Worm (Caenorhabditis elegans) whole organism, young adult: ENCODE data around the gene T21B10.3.

Experiments
- B0019.2 ChIP-seq: fragments of 200-800 bp; sonication (Bioruptor generic); conservative IDR thresholded peaks from 2 replicates; pipeline ENCODE4 v1.3.6; 2022; ENCODE audit warnings: missing genetic modification reagents, missing genetic modification characterization, missing compliant biosample characterization
- C17E4.6 ChIP-seq: fragments of 200-800 bp; sonication (Bioruptor generic); IDR thresholded peaks from 2 replicates; pipeline ENCODE4 v1.3.6; 2022; ENCODE audit warnings: missing genetic modification reagents, missing genetic modification characterization, missing compliant biosample characterization
- F33H1.4 ChIP-seq: fragments of 200-800 bp; sonication (Bioruptor generic); IDR thresholded peaks from 2 replicates; pipeline ENCODE4 v1.3.6; 2022; ENCODE audit warnings: missing genetic modification reagents, missing genetic modification characterization, missing compliant biosample characterization
- F39B2.1 ChIP-seq: fragments of 200-800 bp; sonication (Bioruptor generic); IDR thresholded peaks from 2 replicates; pipeline ENCODE4 v1.3.6; 2022; ENCODE audit warnings: missing genetic modification reagents, missing genetic modification characterization, missing compliant biosample characterization
- F52B5.7 ChIP-seq: sonication (generic microtip); optimal IDR thresholded peaks from 2 replicates; lab custom pipeline; 2016; ENCODE audit warnings: mild to moderate bottlenecking, missing genetic modification characterization, missing compliant biosample characterization
- F57C9.4 ChIP-seq: sonication (generic microtip); optimal IDR thresholded peaks from 2 replicates; lab custom pipeline; 2017; ENCODE audit warnings: mild to moderate bottlenecking, missing genetic modification characterization, missing compliant biosample characterization
- K12H6.12 ChIP-seq: fragments of 200-800 bp; sonication (Bioruptor generic); optimal IDR thresholded peaks from 2 replicates; lab custom pipeline; 2018; ENCODE audit warnings: mild to moderate bottlenecking, missing genetic modification characterization, missing compliant biosample characterization
- T26A5.8 ChIP-seq: sonication (generic microtip); optimal IDR thresholded peaks from 2 replicates; lab custom pipeline; 2016; ENCODE audit warnings: missing genetic modification characterization, missing compliant biosample characterization
- Y95B8A.8 ChIP-seq: fragments of 200-800 bp; sonication (Bioruptor generic); IDR thresholded peaks from 2 replicates; pipeline ENCODE4 v1.3.6; 2022; ENCODE audit warnings: missing genetic modification reagents, missing genetic modification characterization, missing compliant biosample characterization
- ama-1 ChIP-seq, 3 experiments: fragments of 150-350 bp in 1 of 3; sonication (generic microtip) in 2 of 3; optimal IDR thresholded peaks; 2 replicates each; lab custom pipeline; 2014 to 2018; ENCODE audit warnings: missing biosample characterization in 2 of 3, missing genetic modification characterization in 2 of 3, missing genetic modification reagents in 2 of 3
- aptf-3 ChIP-seq: fragments of 200-800 bp; sonication (Bioruptor generic); IDR thresholded peaks from 2 replicates; pipeline ENCODE4 v1.3.6; 2022; ENCODE audit warnings: missing genetic modification characterization, missing compliant biosample characterization
- cebp-1 ChIP-seq, 2 experiments: fragments of 200-800 bp in 1 of 2; sonication (Bioruptor generic) in 1 of 2; sonication (generic microtip) in 1 of 2; IDR thresholded peaks in 1 of 2; optimal IDR thresholded peaks in 1 of 2; 2 replicates each; pipeline versions ENCODE4 v1.3.6 to Lab custom; 2017 to 2022; ENCODE audit warnings: missing compliant biosample characterization in 2 of 2, missing genetic modification characterization in 2 of 2, mild to moderate bottlenecking in 1 of 2, missing genetic modification reagents in 1 of 2, moderate library complexity in 1 of 2
- cebp-2 ChIP-seq: fragments of 200-800 bp; sonication (Bioruptor generic); IDR thresholded peaks from 2 replicates; pipeline ENCODE4 v1.3.6; 2022; ENCODE audit warnings: missing genetic modification characterization, missing compliant biosample characterization
- chd-7 ChIP-seq: sonication (generic microtip); optimal IDR thresholded peaks from 2 replicates; lab custom pipeline; 2016; ENCODE audit warnings: mild to moderate bottlenecking, missing genetic modification characterization, moderate library complexity, missing compliant biosample characterization
- efl-1 ChIP-seq: fragments of 150-350 bp; optimal IDR thresholded peaks from 2 replicates; lab custom pipeline; 2014; ENCODE audit warnings: missing biosample characterization, missing genetic modification reagents, missing genetic modification characterization
- egl-44 ChIP-seq: fragments of 200-800 bp; sonication (Bioruptor generic); IDR thresholded peaks from 2 replicates; pipeline ENCODE4 v1.3.6; 2022; ENCODE audit warnings: missing genetic modification reagents, missing genetic modification characterization, missing compliant biosample characterization
- ekl-4 ChIP-seq: fragments of 200-800 bp; sonication (Bioruptor generic); IDR thresholded peaks from 2 replicates; pipeline ENCODE4 v1.3.6; 2022; ENCODE audit warnings: missing genetic modification reagents, missing genetic modification characterization, missing compliant biosample characterization
- him-1 ChIP-seq: sonication (generic microtip); optimal IDR thresholded peaks from 2 replicates; lab custom pipeline; 2016; ENCODE audit warnings: missing genotype, missing genetic modification reagents, missing genetic modification characterization, missing compliant biosample characterization
- hlh-12 ChIP-seq: sonication (generic microtip); optimal IDR thresholded peaks from 2 replicates; lab custom pipeline; 2016; ENCODE audit warnings: missing genetic modification characterization, missing compliant biosample characterization
- hlh-26 ChIP-seq: fragments of 200-800 bp; sonication (Bioruptor generic); conservative IDR thresholded peaks from 2 replicates; pipeline ENCODE4 v1.3.6; 2022; ENCODE audit warnings: missing genetic modification reagents, missing genetic modification characterization, missing compliant biosample characterization
- hmg-1.2 ChIP-seq: fragments of 200-800 bp; sonication (Bioruptor generic); IDR thresholded peaks from 2 replicates; pipeline ENCODE4 v1.3.6; 2022; ENCODE audit warnings: missing genetic modification reagents, missing genetic modification characterization, missing compliant biosample characterization
- hmg-20 ChIP-seq: fragments of 200-800 bp; sonication (Bioruptor generic); IDR thresholded peaks from 2 replicates; pipeline ENCODE4 v1.3.6; 2022; ENCODE audit warnings: missing genetic modification reagents, missing genetic modification characterization, missing compliant biosample characterization
- lin-26 ChIP-seq: fragments of 200-800 bp; sonication (Bioruptor generic); IDR thresholded peaks from 2 replicates; pipeline ENCODE4 v1.3.6; 2022; ENCODE audit warnings: missing genetic modification reagents, missing genetic modification characterization, missing compliant biosample characterization
- lir-1 ChIP-seq: fragments of 200-800 bp; sonication (Bioruptor generic); conservative IDR thresholded peaks from 2 replicates; pipeline ENCODE4 v1.3.6; 2022; ENCODE audit warnings: missing genetic modification reagents, missing genetic modification characterization, missing compliant biosample characterization
- mes-4 ChIP-seq: sonication (generic microtip); optimal IDR thresholded peaks from 2 replicates; lab custom pipeline; 2016; ENCODE audit warnings: missing genotype, missing genetic modification characterization, missing compliant biosample characterization
- nfyb-1 ChIP-seq: fragments of 200-800 bp; sonication (Bioruptor generic); IDR thresholded peaks from 2 replicates; pipeline ENCODE4 v1.3.6; 2022; ENCODE audit warnings: missing genetic modification reagents, missing genetic modification characterization, missing compliant biosample characterization
- nhr-179 ChIP-seq: sonication (generic microtip); optimal IDR thresholded peaks from 2 replicates; lab custom pipeline; 2016; ENCODE audit warnings: mild to moderate bottlenecking, missing genetic modification characterization, missing compliant biosample characterization
- nhr-80 ChIP-seq: sonication (generic microtip); optimal IDR thresholded peaks from 2 replicates; lab custom pipeline; 2016; ENCODE audit warnings: missing genetic modification characterization, missing compliant biosample characterization
- rec-8 ChIP-seq, 2 experiments: sonication (generic microtip); optimal IDR thresholded peaks; 2 replicates each; lab custom pipeline; 2016; ENCODE audit warnings: mild to moderate bottlenecking in 2 of 2, missing genetic modification characterization in 2 of 2, missing genetic modification reagents in 2 of 2, missing genotype in 2 of 2, missing biosample characterization in 1 of 2, missing compliant biosample characterization in 1 of 2, moderate library complexity in 1 of 2
- snpc-1.1 ChIP-seq: sonication (generic microtip); optimal IDR thresholded peaks from 2 replicates; lab custom pipeline; 2017; ENCODE audit warnings: missing genetic modification characterization, mild to moderate bottlenecking, missing compliant biosample characterization, antibody characterized with exemption, moderate library complexity, missing genotype, missing genetic modification reagents; ENCODE audit not compliant: insufficient read depth
- snpc-1.3 ChIP-seq: sonication (generic microtip); optimal IDR thresholded peaks from 2 replicates; lab custom pipeline; 2017; ENCODE audit warnings: missing genetic modification characterization, mild to moderate bottlenecking, missing compliant biosample characterization, antibody characterized with exemption, moderate library complexity, missing genotype, missing genetic modification reagents; ENCODE audit not compliant: insufficient read depth
- snpc-3.4 ChIP-seq: sonication (generic microtip); optimal IDR thresholded peaks from 2 replicates; lab custom pipeline; 2017; ENCODE audit warnings: missing genetic modification characterization, mild to moderate bottlenecking, missing compliant biosample characterization, antibody characterized with exemption, moderate library complexity, missing genotype, missing genetic modification reagents
- sptf-2 ChIP-seq: fragments of 200-800 bp; sonication (Bioruptor generic); optimal IDR thresholded peaks from 2 replicates; lab custom pipeline; 2018; ENCODE audit warnings: mild to moderate bottlenecking, missing genetic modification characterization, missing compliant biosample characterization
- unc-62 ChIP-seq: fragments of 150-350 bp; optimal IDR thresholded peaks from 2 replicates; lab custom pipeline; 2014; ENCODE audit warnings: missing biosample characterization, missing genetic modification reagents, missing genetic modification characterization
- ztf-25 ChIP-seq: fragments of 200-800 bp; sonication (Bioruptor generic); IDR thresholded peaks from 2 replicates; pipeline ENCODE4 v1.3.6; 2022; ENCODE audit warnings: missing genetic modification reagents, missing genetic modification characterization, missing compliant biosample characterization
- ztf-26 ChIP-seq: sonication (generic microtip); optimal IDR thresholded peaks from 2 replicates; lab custom pipeline; 2017; ENCODE audit warnings: missing genetic modification characterization, missing compliant biosample characterization

Gene T21B10.3

ce11 chrII:8920315-8920714 lies 13.9 kb upstream of the T21B10.3 start:
- TF ChIP-seq T26A5.8 (no peak), cebp-1 (GFP tag; IDR thresholded peaks at IDR 0.05; lab: Robert Waterston, UW) (no peak), cebp-1 (tag; optimal IDR thresholded peaks at IDR 0.05; lab: Kevin White, UChicago) (peak; percentile 75), lir-1 (no peak)

- TF ChIP-seq aptf-3 (GFP tag; lab: Robert Waterston, UW), result no peak
- no peak for TF ChIP-seq unc-62 (GFP tag; lab: Kevin White, UChicago)
- no peak for TF ChIP-seq him-1 (tag; lab: Kevin White, UChicago)
- TF ChIP-seq nfyb-1 (GFP tag; lab: Robert Waterston, UW), result no peak
- TF ChIP-seq F33H1.4 (GFP tag; lab: Robert Waterston, UW), result no peak
- TF ChIP-seq cebp-2 (GFP tag; lab: Robert Waterston, UW), result no peak
- no peak for TF ChIP-seq ztf-26 (tag; lab: Kevin White, UChicago)
- no peak for TF ChIP-seq hlh-12 (tag; lab: Kevin White, UChicago)
- TF ChIP-seq lin-26 (GFP tag; lab: Robert Waterston, UW), result no peak
- no peak for TF ChIP-seq hlh-26 (GFP tag; lab: Robert Waterston, UW)
- no peak for TF ChIP-seq hmg-20 (GFP tag; lab: Robert Waterston, UW)
- no peak for TF ChIP-seq rec-8 (tag; optimal IDR thresholded peaks at IDR 0.05; lab: Kevin White, UChicago)
These were observed 13.2 kb upstream of the T21B10.3 start for ce11 chrII:8920955-8921354.

ce11 chrII:8921456-8921855 lies 12.7 kb upstream of the T21B10.3 start:
- TF ChIP-seq snpc-1.1 (tag; lab: Kevin White, UChicago), result no peak
- TF ChIP-seq cebp-1 (GFP tag; IDR thresholded peaks at IDR 0.05; lab: Robert Waterston, UW), result no peak
- TF ChIP-seq cebp-1 (tag; optimal IDR thresholded peaks at IDR 0.05; lab: Kevin White, UChicago), result peak; percentile 80
- TF ChIP-seq snpc-3.4 (tag; lab: Kevin White, UChicago), result no peak

DNA sequence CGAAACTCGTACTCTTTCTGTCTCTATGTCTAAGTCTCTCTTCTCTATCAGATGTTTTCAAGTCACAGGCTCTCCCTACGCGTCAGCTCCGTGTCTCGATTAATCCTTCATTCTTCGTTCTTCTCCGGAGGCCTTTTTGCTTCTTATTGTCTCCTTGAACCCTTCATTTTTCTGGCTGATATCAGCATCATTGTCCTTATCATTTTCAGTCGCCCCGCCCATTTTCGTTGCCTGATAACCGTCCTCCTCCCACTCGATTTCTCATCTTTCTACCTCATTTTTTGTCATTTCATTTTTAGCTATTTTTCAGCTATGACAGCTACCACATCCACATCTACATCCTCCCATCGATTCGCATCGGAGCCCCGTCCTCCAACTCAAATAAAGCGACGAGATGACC lies 12.0 kb upstream of the T21B10.3 start, which contains the start of gene B0457.6:
B0457.6 (plus strand) TSS at position 284 of the 400 bp plus-strand sequence.
- no peak for TF ChIP-seq ekl-4 (GFP tag; lab: Robert Waterston, UW)
- no peak for TF ChIP-seq lin-26 (GFP tag; lab: Robert Waterston, UW)
- TF ChIP-seq nhr-80 (tag; lab: Kevin White, UChicago), result peak; percentile 67
- no peak for TF ChIP-seq B0019.2 (GFP tag; lab: Robert Waterston, UW)

DNA sequence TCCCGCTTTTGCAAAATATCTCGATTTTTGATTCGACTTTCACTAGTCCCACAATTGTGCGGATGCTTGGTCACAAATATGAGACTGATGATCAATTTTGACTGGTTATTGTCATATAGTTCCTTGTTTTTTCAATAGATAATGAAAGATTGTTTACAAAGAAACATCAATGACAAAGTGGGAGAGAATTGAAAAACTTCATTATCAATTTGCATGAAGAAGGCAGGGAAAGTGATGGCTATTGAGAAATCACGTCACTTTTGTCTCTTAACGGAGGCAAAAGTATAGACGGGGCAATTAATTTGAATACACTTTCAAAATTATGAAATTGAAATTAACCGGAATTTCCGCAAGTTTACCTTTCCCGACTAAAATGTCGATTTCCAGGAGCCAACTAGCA lies 11.0 kb upstream of the T21B10.3 start:
- no peak for TF ChIP-seq F39B2.1 (GFP tag; lab: Robert Waterston, UW)
- TF ChIP-seq nhr-80 (tag; lab: Kevin White, UChicago), result peak; percentile 47
- TF ChIP-seq F52B5.7 (tag; lab: Kevin White, UChicago), result no peak
- TF ChIP-seq, all 124 proteins: peak for 1

DNA sequence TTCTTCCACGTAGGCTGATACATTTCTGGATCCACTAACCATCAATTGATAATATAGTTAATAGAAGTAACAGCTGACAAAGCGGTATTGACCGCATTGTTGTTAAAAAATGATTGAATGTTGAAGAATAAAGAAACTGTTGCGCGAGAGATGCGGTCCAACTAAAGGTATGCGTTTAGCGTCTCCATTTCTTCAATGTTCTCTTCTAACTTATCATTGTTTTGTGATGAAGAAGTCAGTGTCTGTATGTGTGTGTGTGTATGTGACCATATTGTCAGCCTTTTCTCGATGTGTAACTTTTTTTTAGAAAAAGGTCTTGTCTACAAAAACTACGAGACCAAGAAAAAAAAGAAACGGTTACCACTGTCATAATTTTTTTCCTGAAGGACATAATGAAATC lies 7.7 kb upstream of the T21B10.3 start, which contains the start of gene B0457.2:
B0457.2 (minus strand) TSS at position 101 of the 400 bp plus-strand sequence.
- TF ChIP-seq ama-1 (optimal IDR thresholded peaks at IDR 0.05; lab: Kevin White, UChicago) (no peak), ama-1 (GFP tag; optimal IDR thresholded peaks at IDR 0.05; lab: Kevin White, UChicago) (no peak), F52B5.7 (tag; lab: Kevin White, UChicago) (no peak), efl-1 (GFP tag; lab: Kevin White, UChicago) (no peak), mes-4 (no peak)
- TF ChIP-seq, all 124 proteins: peak for 0

DNA sequence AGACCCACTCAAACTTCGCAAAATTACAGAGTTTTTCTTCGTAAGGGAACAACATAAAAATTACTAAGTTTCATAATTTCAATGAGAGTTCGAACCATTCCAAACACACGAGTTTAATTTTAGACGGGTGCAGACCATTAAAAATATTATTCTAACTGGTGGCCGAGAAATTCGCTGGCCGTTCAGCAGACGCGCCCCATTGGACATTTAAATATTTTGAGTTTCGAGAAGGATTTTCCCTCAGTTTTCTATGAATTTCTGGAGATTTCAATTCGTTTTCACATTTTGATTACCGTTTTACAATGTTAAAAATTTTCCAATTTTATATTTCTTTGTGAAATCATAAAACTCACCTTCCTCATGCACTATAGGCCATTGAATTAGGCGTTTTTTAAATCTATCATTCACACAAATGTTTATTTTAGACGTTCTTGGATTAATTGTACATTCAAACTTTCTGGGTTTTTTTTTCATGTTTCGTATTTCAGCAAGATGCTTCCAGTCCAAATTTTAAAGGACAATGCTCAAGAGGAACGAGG lies 6.9 kb upstream of the T21B10.3 start, which contains the start of gene cct-2:
cct-2 (plus strand) TSS at position 489 of the 539 bp plus-strand sequence.
- TF ChIP-seq hmg-1.2 (GFP tag; lab: Robert Waterston, UW), result peak; percentile 14; the same call in 1 of the 2 replicates
- no peak for TF ChIP-seq chd-7 (tag; lab: Kevin White, UChicago)
- TF ChIP-seq K12H6.12 (tag; lab: Kevin White, UChicago), result no peak
- no peak for TF ChIP-seq snpc-1.1 (tag; lab: Kevin White, UChicago)
- TF ChIP-seq F57C9.4 (tag; lab: Kevin White, UChicago), result no peak
- no peak for TF ChIP-seq nhr-179 (tag; lab: Kevin White, UChicago)
- TF ChIP-seq sptf-2 (GFP tag; lab: Kevin White, UChicago), result no peak
- TF ChIP-seq egl-44 (GFP tag; lab: Robert Waterston, UW), result no peak
- no peak for TF ChIP-seq snpc-1.3
- TF ChIP-seq ztf-25, result no peak
- no peak for TF ChIP-seq hmg-20 (GFP tag; lab: Robert Waterston, UW)
- TF ChIP-seq C17E4.6 (GFP tag; lab: Robert Waterston, UW), result no peak
- no peak for TF ChIP-seq Y95B8A.8 (GFP tag; lab: Robert Waterston, UW)
